Worm (Caenorhabditis elegans) whole organism, L1 larva: ENCODE measurements around the gene nhr-170.

ENCODE experiments used
- C34B4.2 ChIP-seq: sonication (generic microtip); optimal IDR thresholded peaks from 2 replicates; lab custom pipeline; 2017; ENCODE audit warnings: mild to moderate bottlenecking, missing genetic modification characterization, missing compliant biosample characterization
- F16B12.6 ChIP-seq: fragments of 150-350 bp; optimal IDR thresholded peaks from 2 replicates; lab custom pipeline; 2014; ENCODE audit warnings: missing biosample characterization, missing genetic modification characterization
- Y116A8C.19 ChIP-seq: sonication (generic microtip); optimal IDR thresholded peaks from 2 replicates; lab custom pipeline; 2016; ENCODE audit warnings: missing compliant biosample characterization, missing genetic modification characterization, borderline replicate concordance
- aha-1 ChIP-seq: fragments of 150-350 bp; optimal IDR thresholded peaks from 2 replicates; lab custom pipeline; 2014; ENCODE audit warnings: missing biosample characterization, missing genetic modification characterization
- alr-1 ChIP-seq: fragments of 200-800 bp; sonication (Bioruptor generic); optimal IDR thresholded peaks from 2 replicates; lab custom pipeline; 2018; ENCODE audit warnings: borderline replicate concordance, mild to moderate bottlenecking, missing genetic modification characterization, missing compliant biosample characterization
- ama-1 ChIP-seq: fragments of 150-350 bp; optimal IDR thresholded peaks from 2 replicates; lab custom pipeline; 2014
- blmp-1 ChIP-seq: fragments of 150-350 bp; optimal IDR thresholded peaks from 2 replicates; lab custom pipeline; 2014; ENCODE audit warnings: missing biosample characterization, missing genetic modification characterization
- ceh-63 ChIP-seq: fragments of 200-800 bp; sonication (Bioruptor generic); optimal IDR thresholded peaks from 2 replicates; lab custom pipeline; 2018; ENCODE audit warnings: mild to moderate bottlenecking, missing genetic modification characterization, missing compliant biosample characterization
- ceh-82 ChIP-seq, 3 experiments: fragments of 150-350 bp in 1 of 3; sonication (generic microtip) in 2 of 3; optimal IDR thresholded peaks; 2 replicates each; lab custom pipeline; 2014 to 2017; ENCODE audit warnings: missing biosample characterization in 3 of 3, missing genetic modification characterization in 3 of 3
- ceh-90 ChIP-seq: sonication (generic microtip); optimal IDR thresholded peaks from 2 replicates; lab custom pipeline; 2016; ENCODE audit warnings: missing genetic modification characterization, missing compliant biosample characterization
- ces-1 ChIP-seq: fragments of 150-350 bp; optimal IDR thresholded peaks from 2 replicates; lab custom pipeline; 2014; ENCODE audit warnings: missing biosample characterization, missing genetic modification reagents, missing genetic modification characterization
- dpl-1 ChIP-seq, 3 experiments: fragments of 150-350 bp in 2 of 3; sonication (generic microtip) in 1 of 3; optimal IDR thresholded peaks; 2 replicates each; lab custom pipeline; 2014 to 2017; ENCODE audit warnings: missing biosample characterization in 3 of 3, missing genetic modification characterization in 3 of 3, missing genetic modification reagents in 3 of 3
- efl-1 ChIP-seq, 4 experiments: fragments of 150-350 bp; optimal IDR thresholded peaks in 3 of 4; peaks in 1 of 4; 1 replicate in 1 of 4; 2 replicates in 3 of 4; lab custom pipeline; 2014; ENCODE audit warnings: missing biosample characterization in 2 of 4, missing genetic modification characterization in 2 of 4, missing genetic modification reagents in 2 of 4
- egl-27 ChIP-seq, 2 experiments: fragments of 150-350 bp in 1 of 2; sonication (generic microtip); optimal IDR thresholded peaks; 3 replicates each; lab custom pipeline; 2017 to 2018; ENCODE audit warnings: missing biosample characterization in 2 of 2, missing genetic modification characterization in 2 of 2, missing genetic modification reagents in 2 of 2
- elt-2 ChIP-seq: sonication (generic microtip); optimal IDR thresholded peaks from 2 replicates; lab custom pipeline; 2016; ENCODE audit warnings: missing genetic modification characterization, mild to moderate bottlenecking, inconsistent platforms, missing compliant biosample characterization, missing genetic modification reagents
- elt-3 ChIP-seq, 6 experiments: fragments of 150-350 bp in 1 of 6; sonication (generic microtip); optimal IDR thresholded peaks; 2 replicates each; lab custom pipeline; 2017 to 2018; ENCODE audit warnings: missing biosample characterization in 6 of 6, missing genetic modification characterization in 6 of 6, inconsistent platforms in 1 of 6
- ets-5 ChIP-seq: fragments of 200-800 bp; sonication (Bioruptor generic); IDR thresholded peaks from 2 replicates; pipeline ENCODE4 v1.3.6; 2022; ENCODE audit warnings: missing genetic modification characterization, missing compliant biosample characterization
- fkh-10 ChIP-seq: sonication (generic microtip); optimal IDR thresholded peaks from 2 replicates; lab custom pipeline; 2017; ENCODE audit warnings: missing biosample characterization, missing genetic modification reagents, missing genetic modification characterization
- fkh-8 ChIP-seq: sonication (generic microtip); optimal IDR thresholded peaks from 2 replicates; lab custom pipeline; 2016; ENCODE audit warnings: mild to moderate bottlenecking, missing genetic modification characterization, missing compliant biosample characterization
- fos-1 ChIP-seq: fragments of 150-350 bp; optimal IDR thresholded peaks from 2 replicates; lab custom pipeline; 2014; ENCODE audit warnings: missing biosample characterization, missing genetic modification characterization
- grh-1 ChIP-seq: fragments of 200-800 bp; sonication (Bioruptor generic); IDR thresholded peaks from 2 replicates; pipeline ENCODE4 v1.3.6; 2022; ENCODE audit warnings: missing genetic modification reagents, missing genetic modification characterization, missing compliant biosample characterization
- hlh-17 ChIP-seq: fragments of 200-800 bp; sonication (Bioruptor generic); optimal IDR thresholded peaks from 2 replicates; lab custom pipeline; 2018; ENCODE audit warnings: missing genetic modification characterization, mild to moderate bottlenecking, missing compliant biosample characterization, moderate library complexity, borderline replicate concordance
- hlh-4 ChIP-seq: sonication (generic microtip); optimal IDR thresholded peaks from 2 replicates; lab custom pipeline; 2016; ENCODE audit warnings: mild to moderate bottlenecking, missing genetic modification characterization, missing compliant biosample characterization
- irx-1 ChIP-seq: sonication (generic microtip); optimal IDR thresholded peaks from 2 replicates; lab custom pipeline; 2016; ENCODE audit warnings: missing genetic modification characterization, missing compliant biosample characterization
- isw-1 ChIP-seq: fragments of 200-800 bp; sonication (Bioruptor generic); IDR thresholded peaks from 2 replicates; pipeline ENCODE4 v1.3.6; 2022; ENCODE audit warnings: missing genetic modification characterization, missing compliant biosample characterization
- jun-1 ChIP-seq: fragments of 150-350 bp; optimal IDR thresholded peaks from 2 replicates; lab custom pipeline; 2014; ENCODE audit warnings: missing biosample characterization, missing genetic modification reagents, missing genetic modification characterization
- lin-13 ChIP-seq: fragments of 150-350 bp; optimal IDR thresholded peaks from 2 replicates; lab custom pipeline; 2014; ENCODE audit warnings: missing biosample characterization, missing genetic modification reagents, missing genetic modification characterization
- lin-14 ChIP-seq: fragments of 200-800 bp; sonication (Bioruptor generic); optimal IDR thresholded peaks from 2 replicates; lab custom pipeline; 2018; ENCODE audit warnings: mild to moderate bottlenecking, missing genetic modification characterization, moderate library complexity, missing compliant biosample characterization
- lin-35 ChIP-seq, 2 experiments: fragments of 150-350 bp; optimal IDR thresholded peaks; 2 replicates each; lab custom pipeline; 2014; ENCODE audit warnings: missing biosample characterization in 2 of 2, missing genetic modification characterization in 2 of 2, missing genetic modification reagents in 2 of 2
- lin-39 ChIP-seq: fragments of 150-350 bp; optimal IDR thresholded peaks from 2 replicates; lab custom pipeline; 2014; ENCODE audit warnings: missing biosample characterization, missing genetic modification reagents, missing genetic modification characterization
- mab-9 ChIP-seq: fragments of 200-800 bp; sonication (Bioruptor generic); IDR thresholded peaks from 2 replicates; pipeline ENCODE4 v1.3.6; 2022; ENCODE audit warnings: missing genetic modification reagents, missing genetic modification characterization, missing compliant biosample characterization
- mep-1 ChIP-seq: fragments of 150-350 bp; optimal IDR thresholded peaks from 2 replicates; lab custom pipeline; 2014; ENCODE audit warnings: missing biosample characterization, missing genetic modification characterization
- nhr-20 ChIP-seq: sonication (generic microtip); optimal IDR thresholded peaks from 2 replicates; lab custom pipeline; 2016; ENCODE audit warnings: mild to moderate bottlenecking, missing genetic modification characterization, missing compliant biosample characterization
- nhr-47 ChIP-seq: sonication (generic microtip); optimal IDR thresholded peaks from 2 replicates; lab custom pipeline; 2016; ENCODE audit warnings: mild to moderate bottlenecking, missing genetic modification characterization, moderate library complexity, missing compliant biosample characterization
- nhr-71 ChIP-seq: sonication (generic microtip); optimal IDR thresholded peaks from 2 replicates; lab custom pipeline; 2016; ENCODE audit warnings: mild to moderate bottlenecking, missing genetic modification characterization, moderate library complexity, missing compliant biosample characterization
- nhr-76 ChIP-seq: sonication (generic microtip); optimal IDR thresholded peaks from 2 replicates; lab custom pipeline; 2017; ENCODE audit warnings: missing biosample characterization, missing genetic modification characterization
- nhr-77 ChIP-seq: fragments of 150-350 bp; optimal IDR thresholded peaks from 2 replicates; lab custom pipeline; 2014; ENCODE audit warnings: missing biosample characterization, missing genetic modification characterization
- nhr-84 ChIP-seq: sonication (generic microtip); optimal IDR thresholded peaks from 2 replicates; lab custom pipeline; 2017; ENCODE audit warnings: missing biosample characterization, missing genetic modification characterization
- pqm-1 ChIP-seq: sonication (generic microtip); optimal IDR thresholded peaks from 3 replicates; lab custom pipeline; 2017; ENCODE audit warnings: missing biosample characterization, missing genetic modification characterization
- rnt-1 ChIP-seq: sonication (generic microtip); optimal IDR thresholded peaks from 2 replicates; lab custom pipeline; 2016; ENCODE audit warnings: mild to moderate bottlenecking, missing genetic modification characterization, moderate library complexity, missing compliant biosample characterization
- snpc-4 ChIP-seq: fragments of 150-350 bp; optimal IDR thresholded peaks from 2 replicates; lab custom pipeline; 2014; ENCODE audit warnings: missing biosample characterization, missing genetic modification characterization
- snu-23 ChIP-seq: sonication (generic microtip); optimal IDR thresholded peaks from 2 replicates; lab custom pipeline; 2016; ENCODE audit warnings: missing genetic modification characterization, missing compliant biosample characterization
- sox-4 ChIP-seq: sonication (generic microtip); optimal IDR thresholded peaks from 2 replicates; lab custom pipeline; 2016; ENCODE audit warnings: missing genetic modification characterization, missing compliant biosample characterization
- sptf-1 ChIP-seq: fragments of 150-350 bp; optimal IDR thresholded peaks from 2 replicates; lab custom pipeline; 2014; ENCODE audit warnings: missing biosample characterization, missing genetic modification characterization
- sup-37 ChIP-seq: fragments of 200-800 bp; sonication (Bioruptor generic); optimal IDR thresholded peaks from 2 replicates; lab custom pipeline; 2018; ENCODE audit warnings: mild to moderate bottlenecking, missing genetic modification characterization, missing compliant biosample characterization
- unc-130 ChIP-seq: fragments of 150-350 bp; optimal IDR thresholded peaks from 2 replicates; lab custom pipeline; 2017; ENCODE audit warnings: missing biosample characterization, missing genetic modification characterization, inconsistent platforms
- unc-62 ChIP-seq: fragments of 150-350 bp; optimal IDR thresholded peaks from 2 replicates; lab custom pipeline; 2014; ENCODE audit warnings: missing biosample characterization, missing genetic modification reagents, missing genetic modification characterization
- unc-86 ChIP-seq: sonication (generic microtip); optimal IDR thresholded peaks from 2 replicates; lab custom pipeline; 2016; ENCODE audit warnings: missing genetic modification characterization, missing compliant biosample characterization
- unc-98 ChIP-seq: fragments of 200-800 bp; sonication (Bioruptor generic); IDR thresholded peaks from 2 replicates; pipeline ENCODE4 v1.3.6; 2022; ENCODE audit warnings: missing genetic modification characterization, missing compliant biosample characterization
- vab-15 ChIP-seq: sonication (generic microtip); optimal IDR thresholded peaks from 2 replicates; lab custom pipeline; 2017; ENCODE audit warnings: missing genotype, mild to moderate bottlenecking, missing genetic modification characterization, missing compliant biosample characterization
- zag-1 ChIP-seq: fragments of 150-350 bp; optimal IDR thresholded peaks from 2 replicates; lab custom pipeline; 2014; ENCODE audit warnings: missing biosample characterization, missing genetic modification characterization
- zip-4 ChIP-seq: fragments of 200-800 bp; sonication (Bioruptor generic); optimal IDR thresholded peaks from 2 replicates; lab custom pipeline; 2018; ENCODE audit warnings: mild to moderate bottlenecking, missing genetic modification characterization, moderate library complexity, missing compliant biosample characterization
- ztf-11 ChIP-seq, 2 experiments: sonication (generic microtip); optimal IDR thresholded peaks; 2 replicates each; lab custom pipeline; 2016 to 2017; ENCODE audit warnings: missing genetic modification characterization in 2 of 2, missing biosample characterization in 1 of 2, missing compliant biosample characterization in 1 of 2

The nhr-170 gene

DNA sequence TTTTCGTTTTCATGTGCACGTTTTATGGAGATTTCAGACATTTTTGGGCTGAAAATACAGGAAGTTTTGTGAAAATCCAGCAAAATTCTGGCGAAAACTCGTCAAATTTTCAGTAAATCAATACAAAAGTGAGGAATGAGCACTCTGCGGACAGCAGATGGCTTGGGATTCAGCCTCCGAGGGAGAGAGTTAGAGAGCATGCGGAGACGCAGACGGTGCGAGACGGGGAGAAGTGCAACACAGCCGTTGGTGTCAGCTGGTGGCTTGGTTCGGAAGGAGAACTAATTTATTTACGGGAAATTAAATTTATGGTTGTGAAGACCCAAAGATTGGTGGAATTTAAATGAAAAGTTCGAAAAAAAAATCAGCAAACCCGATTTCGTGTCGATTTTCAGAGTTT lies 8.0 kb upstream of the nhr-170 start, which contains the start of gene C54E10.6:
Gene C54E10.6 (minus strand): TSS at position 109 of the 400 bp plus-strand sequence.
- peak in 1 of 2 experiments; percentile 23 for TF ChIP-seq ztf-11 (tag; optimal IDR thresholded peaks at IDR 0.05; lab: Kevin White, UChicago)
- no peak for TF ChIP-seq elt-3 (tag; optimal IDR thresholded peaks at IDR 0.05; lab: Kevin White, UChicago)
- no peak for TF ChIP-seq jun-1
- TF ChIP-seq C34B4.2 (tag; lab: Kevin White, UChicago) = no peak
- no peak for TF ChIP-seq lin-35 (GFP tag; optimal IDR thresholded peaks at IDR 0.05; lab: Kevin White, UChicago)
- no peak for TF ChIP-seq lin-13 (GFP tag; lab: Kevin White, UChicago)
- no peak for TF ChIP-seq lin-39 (tag; lab: Kevin White, UChicago)
- TF ChIP-seq hlh-17 (GFP tag; lab: Kevin White, UChicago) = no peak
- no peak for TF ChIP-seq pqm-1 (tag; lab: Kevin White, UChicago)
- no peak for TF ChIP-seq nhr-77 (tag; lab: Kevin White, UChicago)
- no peak for TF ChIP-seq grh-1
- TF ChIP-seq hlh-4 (tag; lab: Kevin White, UChicago) = no peak
- no peak for TF ChIP-seq ama-1 (lab: Kevin White, UChicago)
- no peak for TF ChIP-seq vab-15 (tag; lab: Kevin White, UChicago)
- no peak for TF ChIP-seq mab-9 (GFP tag; lab: Robert Waterston, UW)
- TF ChIP-seq isw-1 (GFP tag; lab: Robert Waterston, UW) = no peak
- no peak for TF ChIP-seq fos-1 (tag; lab: Kevin White, UChicago)
- TF ChIP-seq sptf-1 (tag; lab: Kevin White, UChicago) = no peak
- TF ChIP-seq snpc-4 (tag; lab: Kevin White, UChicago) = no peak
- no peak for TF ChIP-seq F16B12.6 (tag; lab: Kevin White, UChicago)
- peak; percentile 60 for TF ChIP-seq rnt-1
- no peak for TF ChIP-seq fkh-8 (tag; lab: Kevin White, UChicago)
- no peak for TF ChIP-seq unc-98 (GFP tag; lab: Robert Waterston, UW)
- TF ChIP-seq fkh-10 (GFP tag; lab: Kevin White, UChicago) = no peak
- TF ChIP-seq nhr-20 (tag; lab: Kevin White, UChicago) = no peak
- no peak for TF ChIP-seq aha-1
- TF ChIP-seq ces-1 (GFP tag; lab: Kevin White, UChicago) = no peak
- no peak for TF ChIP-seq ceh-63 (GFP tag; lab: Kevin White, UChicago)
- TF ChIP-seq ceh-90 = no peak
- no peak for TF ChIP-seq ets-5 (GFP tag; lab: Robert Waterston, UW)
- peak; percentile 16 for TF ChIP-seq snu-23 (GFP tag; lab: Kevin White, UChicago)
- peak in 1 of 2 experiments; percentile 5 for TF ChIP-seq efl-1 (optimal IDR thresholded peaks at IDR 0.05; lab: Kevin White, UChicago)
- TF ChIP-seq efl-1 (GFP tag; optimal IDR thresholded peaks at IDR 0.05 in 1 of 2; lab: Kevin White, UChicago) = no peak
- TF ChIP-seq unc-62 = no peak
- no peak for TF ChIP-seq Y116A8C.19
- no peak for TF ChIP-seq sup-37 (GFP tag; lab: Kevin White, UChicago)
- peak; percentile 46 for TF ChIP-seq lin-14 (GFP tag; lab: Kevin White, UChicago)
- no peak for TF ChIP-seq dpl-1 (GFP tag; optimal IDR thresholded peaks at IDR 0.05; lab: Kevin White, UChicago)
- no peak for TF ChIP-seq nhr-71 (tag; lab: Kevin White, UChicago)
- no peak for TF ChIP-seq irx-1 (tag; lab: Kevin White, UChicago)
- no peak for TF ChIP-seq blmp-1 (tag; lab: Kevin White, UChicago)
- no peak for TF ChIP-seq nhr-84 (tag; lab: Kevin White, UChicago)
- no peak for TF ChIP-seq zag-1
- no peak for TF ChIP-seq unc-130 (tag; lab: Kevin White, UChicago)
- no peak for TF ChIP-seq egl-27 (tag; optimal IDR thresholded peaks at IDR 0.05; lab: Kevin White, UChicago)
- TF ChIP-seq sox-4 (tag; lab: Kevin White, UChicago) = no peak
- TF ChIP-seq alr-1 (tag; lab: Kevin White, UChicago) = no peak
- TF ChIP-seq mep-1 = no peak
- TF ChIP-seq ceh-82 (tag; optimal IDR thresholded peaks at IDR 0.05; lab: Kevin White, UChicago) = no peak
- TF ChIP-seq unc-86 (tag; lab: Kevin White, UChicago) = no peak
- no peak for TF ChIP-seq elt-2
- TF ChIP-seq nhr-76 (tag; lab: Kevin White, UChicago) = no peak
- peak; percentile 9 for TF ChIP-seq nhr-47 (tag; lab: Kevin White, UChicago)
- no peak for TF ChIP-seq zip-4 (GFP tag; lab: Kevin White, UChicago)
